Worm (Caenorhabditis elegans) whole organism, midembryonic: ENCODE data around the gene tag-30.

ENCODE experiments used
- ref-1 ChIP-seq: fragments of 200-800 bp; sonication (Bioruptor generic); conservative IDR thresholded peaks from 2 replicates; pipeline ENCODE4 v1.3.6; 2022; ENCODE audit warnings: missing genetic modification reagents, missing genetic modification characterization, missing compliant biosample characterization
- ztf-29 ChIP-seq: fragments of 200-800 bp; sonication (Bioruptor generic); IDR thresholded peaks from 2 replicates; pipeline ENCODE4 v1.3.6; 2022; ENCODE audit warnings: missing genetic modification reagents, missing genetic modification characterization, missing compliant biosample characterization

ce11 chrIV:11821591-11822361, 33.2 kb downstream of the tag-30 start, which contains the start of the genes par-5 and M117.3:
- TF ChIP-seq ref-1 (no peak), ztf-29 (no peak)
